Worm (Caenorhabditis elegans): ENCODE results near the gene C17G10.7.

The C17G10.7 gene

DNA sequence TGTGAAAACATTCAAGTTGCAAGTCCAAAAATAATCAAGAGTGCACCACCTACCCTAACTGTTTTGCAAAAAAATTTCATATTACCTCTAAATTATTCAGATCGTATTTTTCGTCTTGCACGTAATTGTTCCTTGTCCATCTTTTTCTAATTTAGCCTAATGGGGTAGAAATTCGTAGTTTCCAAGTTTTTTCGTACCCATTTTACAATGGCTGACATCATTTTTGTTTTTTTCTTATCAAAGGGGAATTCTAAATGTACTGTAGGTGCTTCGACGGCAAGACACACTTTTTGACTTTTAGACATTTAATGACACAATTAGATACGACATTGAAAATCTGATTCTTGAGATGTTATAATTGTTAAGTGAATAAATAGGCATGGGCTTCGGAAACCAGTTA is 3.2 kb downstream of the C17G10.7 start:
- TF ChIP-seq mab-5 (tag; optimal IDR thresholded peaks at IDR 0.05) (no peak), sem-4 (tag; optimal IDR thresholded peaks at IDR 0.05) (no peak), mbf-1 (tag; optimal IDR thresholded peaks at IDR 0.05) (no peak), elt-1 (tag; optimal IDR thresholded peaks at IDR 0.05) (no peak), fos-1 (tag; optimal IDR thresholded peaks at IDR 0.05) (no peak), blmp-1 (tag; optimal IDR thresholded peaks at IDR 0.05; ENCODE audit: insufficient read depth) (no peak), ceh-16 (tag; optimal IDR thresholded peaks at IDR 0.05) (no peak), crh-2 (tag; optimal IDR thresholded peaks at IDR 0.05) (no peak)

DNA sequence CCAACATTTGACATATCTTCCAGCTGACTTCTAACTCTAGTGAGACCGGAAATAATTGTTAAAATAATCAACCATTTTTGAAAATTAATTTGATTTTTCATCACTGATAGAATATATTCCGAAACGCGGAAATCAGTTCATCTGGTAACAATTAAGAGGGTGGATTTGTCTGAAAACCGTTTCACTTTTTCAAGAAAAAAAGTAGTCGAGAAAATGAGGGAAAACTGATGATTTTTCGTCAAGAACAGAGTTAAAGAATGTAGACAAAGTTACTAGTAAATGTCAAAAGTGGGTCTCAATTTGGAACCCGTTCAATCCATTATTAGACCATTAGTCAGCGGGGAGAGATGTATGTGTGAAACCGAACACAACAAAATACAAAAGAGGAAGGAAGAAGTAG is 4.5 kb downstream of the C17G10.7 start, which contains the start of gene C17G10.6:
C17G10.6 (minus strand) TSS at position 101 of the 400 bp plus-strand sequence.
- no peak for TF ChIP-seq elt-1 (tag; optimal IDR thresholded peaks at IDR 0.05)
- no peak for TF ChIP-seq lsy-2 (tag; optimal IDR thresholded peaks at IDR 0.05)
- no peak for TF ChIP-seq skn-1 (tag; optimal IDR thresholded peaks at IDR 0.05)
- no peak for TF ChIP-seq sma-9 (GFP tag; optimal IDR thresholded peaks at IDR 0.05)
- TF ChIP-seq sma-9 (tag; optimal IDR thresholded peaks at IDR 0.05), result no peak
- no peak for TF ChIP-seq nhr-129 (tag; optimal IDR thresholded peaks at IDR 0.05)
- TF ChIP-seq blmp-1 (tag; optimal IDR thresholded peaks at IDR 0.05; ENCODE audit: insufficient read depth), result no peak
- TF ChIP-seq nhr-10 (tag; optimal IDR thresholded peaks at IDR 0.05), result no peak
- TF ChIP-seq gmeb-1 (tag; optimal IDR thresholded peaks at IDR 0.05), result no peak
- TF ChIP-seq elt-3 (tag; optimal IDR thresholded peaks at IDR 0.05), result no peak
- TF ChIP-seq lin-13 (GFP tag; optimal IDR thresholded peaks at IDR 0.05), result no peak
- TF ChIP-seq fos-1 (tag; optimal IDR thresholded peaks at IDR 0.05), result no peak
- TF ChIP-seq F13H6.1 (tag; optimal IDR thresholded peaks at IDR 0.05), result no peak
- no peak for TF ChIP-seq nhr-237 (tag; optimal IDR thresholded peaks at IDR 0.05)
- no peak for TF ChIP-seq nhr-21 (tag; optimal IDR thresholded peaks at IDR 0.05)
- TF ChIP-seq unc-55 (GFP tag; optimal IDR thresholded peaks at IDR 0.05), result no peak
- TF ChIP-seq nhr-23 (tag; optimal IDR thresholded peaks at IDR 0.05), result no peak
- no peak for TF ChIP-seq ztf-11 (tag; optimal IDR thresholded peaks at IDR 0.05)
- TF ChIP-seq Y55F3AM.14 (GFP tag; optimal IDR thresholded peaks at IDR 0.05), result no peak

DNA sequence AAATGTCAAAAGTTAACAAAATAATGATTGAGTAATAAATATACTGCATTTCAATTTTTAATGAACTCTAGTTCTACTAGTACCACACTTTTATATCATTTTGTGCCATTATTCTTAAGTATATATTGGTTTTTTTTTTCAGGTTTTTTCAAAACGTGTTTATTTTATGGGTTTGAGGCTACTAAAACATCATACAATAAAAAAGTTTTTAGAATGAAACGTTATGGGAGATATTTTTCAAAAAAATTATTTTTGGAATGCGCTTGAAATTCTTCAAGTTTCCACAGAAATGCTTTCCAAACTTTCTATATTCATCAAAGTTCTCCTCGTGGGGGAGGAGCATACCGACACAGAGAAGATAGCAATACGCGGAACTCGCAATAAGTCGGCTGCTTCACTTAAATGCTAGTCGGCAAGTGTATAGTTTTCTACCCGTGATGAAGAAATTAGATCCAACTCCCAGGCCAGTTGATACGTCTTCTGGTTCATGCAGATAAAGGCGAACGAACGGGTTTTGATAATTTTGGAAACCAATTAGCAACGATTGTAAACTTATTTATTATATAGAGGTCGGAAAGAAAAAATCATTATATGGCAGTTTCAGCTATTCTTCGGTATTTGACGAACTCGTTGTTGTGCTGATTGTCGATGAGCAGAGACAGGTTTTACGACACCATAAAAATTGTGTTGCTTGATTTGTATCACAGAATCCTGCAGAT is 8.2 kb downstream of the C17G10.7 start, which contains the start of gene C17G10.10:
C17G10.10 (minus strand) TSS at position 51 of the 719 bp plus-strand sequence.
- TF ChIP-seq snpc-4 (tag; optimal IDR thresholded peaks at IDR 0.05) (peak; percentile 99), nhr-21 (tag; optimal IDR thresholded peaks at IDR 0.05) (peak; percentile 78), zag-1 (tag; optimal IDR thresholded peaks at IDR 0.05) (no peak), ztf-1 (GFP tag; conservative IDR thresholded peaks at IDR 0.05) (no peak), aly-2 (tag; optimal IDR thresholded peaks at IDR 0.05) (no peak), lsy-2 (tag; optimal IDR thresholded peaks at IDR 0.05) (peak; percentile 62 to 75), nhr-12 (tag; optimal IDR thresholded peaks at IDR 0.05) (no peak), mab-5 (tag; optimal IDR thresholded peaks at IDR 0.05) (no peak), Y55F3AM.14 (GFP tag; optimal IDR thresholded peaks at IDR 0.05) (no peak), F13H6.1 (tag; optimal IDR thresholded peaks at IDR 0.05) (peak; percentile 58), skn-1 (tag; optimal IDR thresholded peaks at IDR 0.05) (no peak), sma-3 (GFP tag; optimal IDR thresholded peaks at IDR 0.05) (peak; percentile 87), crh-2 (tag; optimal IDR thresholded peaks at IDR 0.05) (peak; percentile 69), mdl-1 (tag; optimal IDR thresholded peaks at IDR 0.05) (peak; percentile 54 to 59), nhr-237 (tag; optimal IDR thresholded peaks at IDR 0.05) (no peak), peb-1 (tag; optimal IDR thresholded peaks at IDR 0.05) (no peak), unc-62 (GFP tag; optimal IDR thresholded peaks at IDR 0.05) (no peak), mbf-1 (tag; optimal IDR thresholded peaks at IDR 0.05) (no peak), nhr-10 (tag; optimal IDR thresholded peaks at IDR 0.05) (peak; percentile 9), fos-1 (tag; optimal IDR thresholded peaks at IDR 0.05) (peak; percentile 85), lin-13 (GFP tag; optimal IDR thresholded peaks at IDR 0.05) (peak; percentile 53), nhr-23 (tag; optimal IDR thresholded peaks at IDR 0.05) (no peak), ztf-4 (tag; optimal IDR thresholded peaks at IDR 0.05) (peak; percentile 9), lin-39 (tag; optimal IDR thresholded peaks at IDR 0.05) (no peak), nhr-129 (tag; optimal IDR thresholded peaks at IDR 0.05) (peak; percentile 45), ama-1 (optimal IDR thresholded peaks at IDR 0.05) (peak; percentile 98), C34F6.9 (tag; optimal IDR thresholded peaks at IDR 0.05) (peak; percentile 20), alr-1 (tag; optimal IDR thresholded peaks at IDR 0.05) (no peak), egl-27 (tag; optimal IDR thresholded peaks at IDR 0.05) (peak; percentile 72), ceh-16 (tag; optimal IDR thresholded peaks at IDR 0.05) (peak; percentile 75), ZK546.5 (tag; optimal IDR thresholded peaks at IDR 0.05) (no peak), dmd-4 (tag; optimal IDR thresholded peaks at IDR 0.05) (no peak), nhr-25 (tag; optimal IDR thresholded peaks at IDR 0.05) (peak; percentile 62), ceh-82 (tag; optimal IDR thresholded peaks at IDR 0.05) (no peak), gmeb-1 (tag; optimal IDR thresholded peaks at IDR 0.05) (peak; percentile 82), elt-1 (tag; optimal IDR thresholded peaks at IDR 0.05) (no peak), sma-9 (GFP tag; optimal IDR thresholded peaks at IDR 0.05) (peak; percentile 91), sma-9 (tag; optimal IDR thresholded peaks at IDR 0.05) (no peak), R02D3.7 (tag; optimal IDR thresholded peaks at IDR 0.05) (no peak), nhr-6 (tag; optimal IDR thresholded peaks at IDR 0.05) (peak; percentile 41), nhr-77 (tag; optimal IDR thresholded peaks at IDR 0.05) (peak; percentile 68), sem-4 (tag; optimal IDR thresholded peaks at IDR 0.05) (no peak), unc-39 (tag; optimal IDR thresholded peaks at IDR 0.05) (no peak)

All from whole organism, L2 larva.